Worm (Caenorhabditis elegans): Measurements from ENCODE around the gene str-20.
A peak's percentile ranks its signal among the peaks of the same experiment; 100 is the strongest.

DNA sequence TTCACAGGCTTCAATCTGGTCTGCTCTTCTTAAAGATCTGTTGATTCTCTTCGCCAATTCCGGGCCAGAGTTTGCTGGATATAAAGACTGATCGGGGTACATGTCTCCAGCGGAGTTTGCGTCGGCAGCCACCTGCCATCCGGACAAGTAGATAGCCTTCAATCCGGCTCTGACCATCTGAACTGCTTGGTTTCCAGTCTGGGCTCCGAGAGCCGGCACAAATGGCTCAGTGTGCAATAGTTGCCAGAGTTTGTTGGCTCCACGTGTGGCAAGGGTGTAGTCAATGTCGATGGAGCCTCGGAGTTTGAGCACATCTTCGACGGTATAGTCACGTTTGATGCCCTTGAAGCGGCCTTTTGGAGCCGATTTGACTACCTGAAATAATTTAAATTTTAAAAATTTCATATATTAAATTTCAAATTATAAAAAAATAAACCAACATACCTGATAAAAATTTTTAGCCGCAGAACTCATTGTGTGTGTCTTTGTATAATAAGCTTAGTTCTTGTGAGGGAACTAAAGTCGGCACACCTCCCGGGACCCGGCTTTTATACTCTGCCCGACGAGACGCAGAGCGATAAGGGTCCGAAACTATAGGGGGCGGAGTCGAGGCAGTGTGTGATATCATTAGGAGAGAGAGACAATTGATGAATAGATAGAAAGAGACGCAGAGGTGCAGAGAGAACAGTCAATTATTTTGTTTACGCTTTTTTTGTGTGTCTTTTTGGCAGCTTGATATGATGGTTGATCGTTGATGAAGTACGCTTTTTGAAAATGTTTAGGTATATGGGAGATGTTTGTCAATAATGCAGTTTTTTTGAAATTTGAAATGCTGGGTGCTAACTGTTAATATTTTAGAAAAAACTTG, 28.6 kb upstream of the str-20 start, which contains the start of the genes icl-1 and srh-2:
- TF ChIP-seq nhr-12 (tag; optimal IDR thresholded peaks at IDR 0.05), result no peak
- TF ChIP-seq elt-3 (tag; optimal IDR thresholded peaks at IDR 0.05), result no peak
- TF ChIP-seq mls-2 (tag; optimal IDR thresholded peaks at IDR 0.05), result no peak
- no peak for TF ChIP-seq lin-13 (tag; optimal IDR thresholded peaks at IDR 0.05)
- TF ChIP-seq unc-62 (GFP tag; optimal IDR thresholded peaks at IDR 0.05), result peak; percentile 66
- TF ChIP-seq mep-1 (tag; optimal IDR thresholded peaks at IDR 0.05), result no peak
- no peak for TF ChIP-seq ces-1 (GFP tag; optimal IDR thresholded peaks at IDR 0.05)
- no peak for TF ChIP-seq elt-1 (tag; optimal IDR thresholded peaks at IDR 0.05; ENCODE audit: borderline replicate concordance, insufficient read depth)
